Worm (Caenorhabditis elegans) whole organism, mixed stage, embryonic: ENCODE data around the gene F59A6.3.

Experiments
- M03D4.4 ChIP-seq: sonication (generic microtip); optimal IDR thresholded peaks from 2 replicates; lab custom pipeline; 2017; ENCODE audit warnings: mild to moderate bottlenecking, missing genetic modification characterization, missing compliant biosample characterization
- bed-3 ChIP-seq: fragments of 200-800 bp; sonication (Bioruptor generic); optimal IDR thresholded peaks from 3 replicates; lab custom pipeline; 2018; ENCODE audit warnings: mild to moderate bottlenecking, missing genetic modification characterization, moderate library complexity, missing compliant biosample characterization
- blmp-1 ChIP-seq: fragments of 150-350 bp; optimal IDR thresholded peaks from 2 replicates; lab custom pipeline; 2014; ENCODE audit warnings: missing biosample characterization, missing genetic modification characterization
- ceh-43 ChIP-seq: fragments of 200-800 bp; sonication (Bioruptor generic); optimal IDR thresholded peaks from 2 replicates; lab custom pipeline; 2018; ENCODE audit warnings: mild to moderate bottlenecking, missing genetic modification characterization, moderate library complexity, missing compliant biosample characterization
- ceh-83 ChIP-seq: fragments of 200-800 bp; sonication (Bioruptor generic); optimal IDR thresholded peaks from 2 replicates; lab custom pipeline; 2018; ENCODE audit warnings: mild to moderate bottlenecking, missing genetic modification characterization, missing compliant biosample characterization
- ces-1 ChIP-seq: fragments of 150-350 bp; optimal IDR thresholded peaks from 2 replicates; lab custom pipeline; 2014; ENCODE audit warnings: missing biosample characterization, missing genetic modification reagents, missing genetic modification characterization
- drap-1 ChIP-seq: fragments of 200-800 bp; sonication (Bioruptor generic); optimal IDR thresholded peaks from 3 replicates; lab custom pipeline; 2018; ENCODE audit warnings: mild to moderate bottlenecking, missing genetic modification characterization, missing compliant biosample characterization
- elt-1 ChIP-seq: sonication (generic microtip); optimal IDR thresholded peaks from 2 replicates; lab custom pipeline; 2017; ENCODE audit warnings: missing genetic modification characterization, mild to moderate bottlenecking, missing compliant biosample characterization, antibody characterized with exemption, moderate library complexity, borderline replicate concordance; ENCODE audit not compliant: insufficient read depth
- elt-3 ChIP-seq: fragments of 150-350 bp; optimal IDR thresholded peaks from 2 replicates; lab custom pipeline; 2014; ENCODE audit warnings: missing biosample characterization, missing genetic modification characterization
- flh-1 ChIP-seq: fragments of 200-800 bp; sonication (Bioruptor generic); optimal IDR thresholded peaks from 2 replicates; lab custom pipeline; 2018; ENCODE audit warnings: mild to moderate bottlenecking, missing genetic modification characterization, moderate library complexity, missing compliant biosample characterization
- ham-2 ChIP-seq: fragments of 200-800 bp; sonication (Bioruptor generic); optimal IDR thresholded peaks from 2 replicates; lab custom pipeline; 2018; ENCODE audit warnings: mild to moderate bottlenecking, missing genetic modification characterization, missing compliant biosample characterization
- hlh-1 ChIP-seq: fragments of 150-350 bp; optimal IDR thresholded peaks from 2 replicates; lab custom pipeline; 2014; ENCODE audit warnings: missing biosample characterization, missing genetic modification reagents, missing genetic modification characterization
- lin-13 ChIP-seq: fragments of 150-350 bp; optimal IDR thresholded peaks from 2 replicates; lab custom pipeline; 2014; ENCODE audit warnings: missing biosample characterization, missing genetic modification characterization
- lin-32 ChIP-seq: fragments of 200-800 bp; sonication (Bioruptor generic); optimal IDR thresholded peaks from 2 replicates; lab custom pipeline; 2018; ENCODE audit warnings: mild to moderate bottlenecking, missing genetic modification characterization, missing compliant biosample characterization
- lsy-2 ChIP-seq: fragments of 150-350 bp; optimal IDR thresholded peaks from 2 replicates; lab custom pipeline; 2014; ENCODE audit warnings: missing biosample characterization, missing genetic modification characterization
- mab-5 ChIP-seq: fragments of 150-350 bp; optimal IDR thresholded peaks from 2 replicates; lab custom pipeline; 2014; ENCODE audit warnings: missing biosample characterization, missing genetic modification characterization
- mep-1 ChIP-seq: fragments of 150-350 bp; optimal IDR thresholded peaks from 2 replicates; lab custom pipeline; 2017; ENCODE audit warnings: missing biosample characterization, missing genetic modification reagents, missing genetic modification characterization, inconsistent platforms
- mls-2 ChIP-seq: sonication (generic microtip); optimal IDR thresholded peaks from 2 replicates; lab custom pipeline; 2016; ENCODE audit warnings: mild to moderate bottlenecking, missing genetic modification characterization, moderate library complexity, missing compliant biosample characterization
- nhr-12 ChIP-seq: fragments of 150-350 bp; optimal IDR thresholded peaks from 2 replicates; lab custom pipeline; 2014; ENCODE audit warnings: missing biosample characterization, missing genetic modification characterization
- nhr-2 ChIP-seq: fragments of 150-350 bp; optimal IDR thresholded peaks from 2 replicates; lab custom pipeline; 2014; ENCODE audit warnings: missing biosample characterization, missing genetic modification characterization
- nhr-237 ChIP-seq: fragments of 150-350 bp; optimal IDR thresholded peaks from 2 replicates; lab custom pipeline; 2014; ENCODE audit warnings: missing biosample characterization, missing genetic modification characterization
- nhr-28 ChIP-seq: fragments of 150-350 bp; optimal IDR thresholded peaks from 2 replicates; lab custom pipeline; 2014; ENCODE audit warnings: missing biosample characterization, missing genetic modification characterization
- nhr-76 ChIP-seq: sonication (generic microtip); optimal IDR thresholded peaks from 2 replicates; lab custom pipeline; 2017; ENCODE audit warnings: missing biosample characterization, missing genetic modification characterization
- pha-4 ChIP-seq: fragments of 150-350 bp; optimal IDR thresholded peaks from 2 replicates; lab custom pipeline; 2018; ENCODE audit warnings: missing biosample characterization, missing genetic modification reagents, missing genetic modification characterization
- sem-2 ChIP-seq: fragments of 200-800 bp; sonication (Bioruptor generic); optimal IDR thresholded peaks from 2 replicates; lab custom pipeline; 2018; ENCODE audit warnings: mild to moderate bottlenecking, missing genetic modification characterization, missing compliant biosample characterization
- snpc-4 ChIP-seq: fragments of 150-350 bp; optimal IDR thresholded peaks from 2 replicates; lab custom pipeline; 2014; ENCODE audit warnings: missing biosample characterization, missing genetic modification characterization
- sptf-1 ChIP-seq: sonication (generic microtip); optimal IDR thresholded peaks from 2 replicates; lab custom pipeline; 2017; ENCODE audit warnings: mild to moderate bottlenecking, missing genetic modification characterization, moderate library complexity, missing compliant biosample characterization
- tbx-8 ChIP-seq: fragments of 200-800 bp; sonication (Bioruptor generic); optimal IDR thresholded peaks from 2 replicates; lab custom pipeline; 2018; ENCODE audit warnings: mild to moderate bottlenecking, missing genetic modification characterization, moderate library complexity, missing compliant biosample characterization
- unc-120 ChIP-seq: sonication (generic microtip); optimal IDR thresholded peaks from 2 replicates; lab custom pipeline; 2017; ENCODE audit warnings: missing genetic modification characterization, missing compliant biosample characterization; ENCODE audit not compliant: poor library complexity, severe bottlenecking
- unc-39 ChIP-seq: fragments of 150-350 bp; optimal IDR thresholded peaks from 2 replicates; lab custom pipeline; 2014; ENCODE audit warnings: missing biosample characterization, missing genetic modification characterization
- unc-62 ChIP-seq: fragments of 150-350 bp; optimal IDR thresholded peaks from 2 replicates; lab custom pipeline; 2014; ENCODE audit warnings: missing biosample characterization, missing genetic modification reagents, missing genetic modification characterization
- zip-8 ChIP-seq: fragments of 150-350 bp; optimal IDR thresholded peaks from 2 replicates; lab custom pipeline; 2014; ENCODE audit warnings: missing biosample characterization, missing genetic modification characterization
- ztf-11 ChIP-seq: fragments of 150-350 bp; optimal IDR thresholded peaks from 2 replicates; lab custom pipeline; 2014; ENCODE audit warnings: missing biosample characterization, missing genetic modification characterization

The F59A6.3 gene

ce11 chrII:5056254-5056653 lies 48.1 kb downstream of the F59A6.3 start:
- TF ChIP-seq tbx-8 (GFP tag; lab: Kevin White, UChicago) (no peak), sptf-1 (tag; lab: Kevin White, UChicago) (no peak), nhr-237 (tag; lab: Kevin White, UChicago) (no peak), lin-13 (tag; lab: Kevin White, UChicago) (no peak), snpc-4 (tag; lab: Kevin White, UChicago) (no peak), ceh-43 (GFP tag; lab: Kevin White, UChicago) (no peak), nhr-28 (no peak), pha-4 (tag; lab: Kevin White, UChicago) (no peak)

DNA sequence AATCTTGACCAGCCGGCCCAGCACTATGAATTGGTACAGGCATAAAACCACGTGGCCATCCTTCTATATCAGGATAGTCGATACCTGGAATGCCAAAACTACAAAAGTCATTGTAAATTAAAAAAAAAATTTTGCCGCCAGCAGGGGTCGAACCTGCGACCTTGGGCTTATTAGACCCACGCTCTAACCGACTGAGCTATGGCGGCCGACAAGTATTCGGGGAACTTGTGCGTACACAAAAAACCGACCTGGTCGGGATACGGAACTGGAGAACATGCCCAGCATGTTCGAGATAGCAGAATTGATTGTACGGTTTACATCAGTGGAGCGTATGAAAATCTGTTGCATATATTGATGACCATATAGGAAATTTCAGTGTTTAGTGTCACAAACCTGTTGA lies 49.2 kb downstream of the F59A6.3 start:
- TF ChIP-seq sem-2 (GFP tag; lab: Kevin White, UChicago): peak; percentile 41
- peak; percentile 35 for TF ChIP-seq tbx-8 (GFP tag; lab: Kevin White, UChicago)
- TF ChIP-seq bed-3 (GFP tag; lab: Kevin White, UChicago): peak; percentile 1
- TF ChIP-seq elt-1 (tag; lab: Kevin White, UChicago): no peak
- peak; percentile 44 for TF ChIP-seq drap-1
- peak; percentile 47 for TF ChIP-seq mls-2 (tag; lab: Kevin White, UChicago)
- no peak for TF ChIP-seq lin-13 (tag; lab: Kevin White, UChicago)
- TF ChIP-seq ham-2 (GFP tag; lab: Kevin White, UChicago): peak; percentile 17
- TF ChIP-seq sptf-1 (tag; lab: Kevin White, UChicago): peak; percentile 60
- TF ChIP-seq lsy-2 (tag; lab: Kevin White, UChicago): no peak
- peak; percentile 73 for TF ChIP-seq ceh-83
- peak; percentile 55 for TF ChIP-seq M03D4.4 (tag; lab: Kevin White, UChicago)

DNA sequence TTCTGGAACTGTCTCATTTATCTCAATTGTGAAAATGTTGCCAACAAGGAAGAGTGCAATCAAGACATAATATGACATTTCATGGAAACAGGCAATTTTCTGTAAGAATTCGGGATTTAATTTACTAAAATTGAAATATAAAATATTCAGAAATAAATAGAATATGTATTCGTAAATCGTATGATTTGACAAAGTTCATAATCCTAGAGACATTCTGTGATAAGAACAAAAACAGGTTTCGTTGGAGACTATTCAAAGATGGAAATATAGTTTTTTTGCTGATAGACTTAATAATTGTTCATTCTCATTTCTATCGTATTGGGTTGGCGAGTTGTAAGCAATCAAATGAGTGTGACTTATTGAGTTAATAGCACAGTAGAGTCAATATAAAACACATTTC lies 49.9 kb downstream of the F59A6.3 start, which contains the start of gene C27A2.12:
TSS of gene C27A2.12 (minus strand) at position 101 of the 400 bp plus-strand sequence.
- TF ChIP-seq nhr-237 (tag; lab: Kevin White, UChicago): no peak
- TF ChIP-seq lsy-2 (tag; lab: Kevin White, UChicago): no peak
- no peak for TF ChIP-seq sptf-1 (tag; lab: Kevin White, UChicago)
- TF ChIP-seq mep-1 (tag; lab: Kevin White, UChicago): no peak
- TF ChIP-seq drap-1: no peak
- no peak for TF ChIP-seq pha-4 (tag; lab: Kevin White, UChicago)
- TF ChIP-seq nhr-2: no peak
- no peak for TF ChIP-seq hlh-1 (tag; lab: Kevin White, UChicago)
- TF ChIP-seq ceh-43 (GFP tag; lab: Kevin White, UChicago): no peak
- no peak for TF ChIP-seq ceh-83
- TF ChIP-seq bed-3 (GFP tag; lab: Kevin White, UChicago): no peak
- TF ChIP-seq lin-32 (GFP tag; lab: Kevin White, UChicago): no peak
- TF ChIP-seq ham-2 (GFP tag; lab: Kevin White, UChicago): no peak
- no peak for TF ChIP-seq ztf-11
- no peak for TF ChIP-seq snpc-4 (tag; lab: Kevin White, UChicago)
- no peak for TF ChIP-seq unc-39 (tag; lab: Kevin White, UChicago)
- TF ChIP-seq blmp-1 (tag; lab: Kevin White, UChicago): no peak
- TF ChIP-seq mab-5 (tag; lab: Kevin White, UChicago): no peak
- TF ChIP-seq nhr-12: no peak
- no peak for TF ChIP-seq nhr-28

ce11 chrII:5060719-5061118 lies 52.6 kb downstream of the F59A6.3 start, which contains the start of gene pho-12:
TSS of gene pho-12 (minus strand) at chrII:5060819.
- TF ChIP-seq elt-3: no peak
- no peak for TF ChIP-seq unc-120
- no peak for TF ChIP-seq ceh-83
- TF ChIP-seq lsy-2 (tag; lab: Kevin White, UChicago): no peak
- no peak for TF ChIP-seq nhr-12
- no peak for TF ChIP-seq tbx-8 (GFP tag; lab: Kevin White, UChicago)
- no peak for TF ChIP-seq sem-2 (GFP tag; lab: Kevin White, UChicago)
- TF ChIP-seq zip-8 (tag; lab: Kevin White, UChicago): no peak
- no peak for TF ChIP-seq lin-13 (tag; lab: Kevin White, UChicago)
- no peak for TF ChIP-seq nhr-2
- no peak for TF ChIP-seq flh-1 (GFP tag; lab: Kevin White, UChicago)
- TF ChIP-seq ztf-11: no peak
- TF ChIP-seq unc-62: no peak
- no peak for TF ChIP-seq nhr-76 (tag; lab: Kevin White, UChicago)
- no peak for TF ChIP-seq unc-39 (tag; lab: Kevin White, UChicago)
- no peak for TF ChIP-seq snpc-4 (tag; lab: Kevin White, UChicago)
- TF ChIP-seq ces-1 (GFP tag; lab: Kevin White, UChicago): no peak
- TF ChIP-seq mab-5 (tag; lab: Kevin White, UChicago): no peak
- TF ChIP-seq bed-3 (GFP tag; lab: Kevin White, UChicago): no peak
